Worm (Caenorhabditis elegans): Measurements from ENCODE around the gene fbxb-88.

The fbxb-88 gene

DNA sequence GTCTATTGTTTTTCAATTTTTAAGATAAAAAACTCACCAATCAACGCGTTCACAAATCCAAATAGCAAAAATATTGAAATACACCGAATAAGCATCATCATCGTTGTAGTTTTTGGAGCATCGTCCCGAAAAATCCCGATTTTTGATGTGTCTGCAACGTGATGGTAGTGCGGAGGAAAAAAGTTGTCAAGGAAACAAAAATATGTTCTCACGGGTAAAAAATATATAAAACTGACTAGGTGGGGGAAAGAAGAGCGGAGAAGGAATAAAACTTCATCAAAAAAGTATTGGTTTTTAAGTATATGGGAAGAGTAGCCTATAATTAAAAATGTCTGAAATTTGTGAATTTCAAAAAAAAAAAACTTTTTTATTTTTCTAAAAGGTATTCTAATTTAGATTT, 15.7 kb downstream of the fbxb-88 start, which contains the start of gene rig-6:
TSS of gene rig-6 (minus strand) at position 101 of the 400 bp plus-strand sequence.
- TF ChIP-seq cey-2 (tag; optimal IDR thresholded peaks at IDR 0.05; ENCODE audit: borderline replicate concordance, insufficient read depth) (no peak), ceh-62 (tag; optimal IDR thresholded peaks at IDR 0.05) (no peak), zfp-3 (GFP tag; conservative IDR thresholded peaks at IDR 0.05) (no peak), lin-29 (GFP tag; IDR thresholded peaks at IDR 0.05) (no peak), madf-9 (GFP tag; conservative IDR thresholded peaks at IDR 0.05) (no peak), aha-1 (tag) (no peak)

DNA sequence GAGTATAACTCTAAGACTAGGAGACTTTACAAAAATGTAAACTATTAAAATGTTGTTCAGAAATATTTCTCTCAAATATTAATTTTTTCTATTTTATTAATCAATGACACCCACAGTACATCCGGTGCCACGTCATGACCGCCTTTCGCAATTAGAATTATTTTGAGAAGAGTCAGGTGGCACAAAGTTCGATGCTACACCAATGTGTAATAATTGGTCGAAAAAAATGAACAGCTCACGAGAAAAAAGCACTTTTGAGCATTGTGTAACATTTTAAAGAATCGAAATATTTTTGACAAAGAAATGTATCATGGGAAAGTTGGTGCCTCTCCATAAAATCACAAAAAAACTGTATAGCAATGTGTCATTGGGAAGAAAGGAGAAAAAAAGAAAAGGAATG, 21.0 kb downstream of the fbxb-88 start:
- TF ChIP-seq Y5F2A.4 (GFP tag; optimal IDR thresholded peaks at IDR 0.05) (no peak), daf-16 (GFP tag; optimal IDR thresholded peaks at IDR 0.05) (peak in 1 of 2 experiments; percentile 18), daf-16 (tag; optimal IDR thresholded peaks at IDR 0.05) (no peak)

DNA sequence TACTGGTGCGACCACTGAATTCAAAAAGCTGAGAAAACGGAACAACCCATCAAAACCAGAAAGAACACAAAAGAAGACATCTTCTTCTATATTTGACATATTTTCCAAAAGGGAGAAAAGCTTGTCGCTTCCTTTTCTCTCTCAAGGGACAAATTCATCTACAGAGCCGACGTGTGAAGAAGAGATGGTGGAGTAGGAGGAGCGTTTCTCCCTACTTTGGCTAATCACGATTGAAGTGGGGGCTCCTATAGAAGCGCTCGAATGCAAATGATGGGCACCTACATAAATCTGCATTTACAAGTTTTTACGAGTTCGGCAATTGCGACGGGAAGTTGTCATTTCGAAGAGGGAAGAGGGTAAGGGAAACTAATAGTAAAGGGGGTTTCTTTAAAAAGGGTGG, 21.4 kb downstream of the fbxb-88 start:
- TF ChIP-seq php-3 (GFP tag; IDR thresholded peaks at IDR 0.05): no peak
- TF ChIP-seq nhr-237 (tag; optimal IDR thresholded peaks at IDR 0.05): no peak
- TF ChIP-seq lsy-2 (tag; optimal IDR thresholded peaks at IDR 0.05): peak in 1 of 2 experiments; percentile 16
- TF ChIP-seq unc-62 (GFP tag; optimal IDR thresholded peaks at IDR 0.05 in 1 of 2): peak in 1 of 2 experiments; percentile 81
- no peak for TF ChIP-seq unc-62 (tag; optimal IDR thresholded peaks at IDR 0.05)
- peak; percentile 35; the same call in 1 of the 2 replicates for TF ChIP-seq ceh-20 (GFP tag; IDR thresholded peaks at IDR 0.05)

DNA sequence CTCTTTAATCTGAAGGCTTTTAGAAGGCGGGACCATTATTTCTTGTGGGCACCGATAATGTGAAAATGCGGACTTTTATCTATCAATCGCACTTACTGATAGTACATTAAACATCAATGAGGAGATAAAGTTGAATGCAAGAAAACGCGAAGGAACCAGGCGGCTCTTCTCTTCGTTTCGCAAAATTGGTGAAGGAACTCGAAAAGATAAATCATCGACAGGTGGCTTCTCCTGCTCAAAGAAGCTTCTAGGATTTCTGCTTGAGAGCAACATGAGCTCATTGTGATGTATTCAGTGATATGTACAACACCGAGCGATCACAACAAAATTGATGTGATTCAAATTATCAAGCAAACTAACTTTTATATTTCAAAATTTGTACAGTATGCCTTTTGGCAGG, 21.9 kb downstream of the fbxb-88 start:
- TF ChIP-seq set-16 (GFP tag; IDR thresholded peaks at IDR 0.05) (no peak), mxl-2 (GFP tag; conservative IDR thresholded peaks at IDR 0.05) (no peak), nhr-102 (tag; optimal IDR thresholded peaks at IDR 0.05) (no peak), nhr-237 (tag; optimal IDR thresholded peaks at IDR 0.05) (no peak), nhr-11 (tag; optimal IDR thresholded peaks at IDR 0.05) (peak; percentile 36), ceh-32 (tag; optimal IDR thresholded peaks at IDR 0.05; ENCODE audit: poor library complexity) (no peak), unc-130 (GFP tag; optimal IDR thresholded peaks at IDR 0.05) (no peak), daf-16 (GFP tag; optimal IDR thresholded peaks at IDR 0.05) (peak in 1 of 2 experiments; percentile 58), daf-16 (tag; optimal IDR thresholded peaks at IDR 0.05) (no peak), F10B5.3 (tag; optimal IDR thresholded peaks at IDR 0.05) (no peak), lin-39 (tag; optimal IDR thresholded peaks at IDR 0.05) (no peak)

DNA sequence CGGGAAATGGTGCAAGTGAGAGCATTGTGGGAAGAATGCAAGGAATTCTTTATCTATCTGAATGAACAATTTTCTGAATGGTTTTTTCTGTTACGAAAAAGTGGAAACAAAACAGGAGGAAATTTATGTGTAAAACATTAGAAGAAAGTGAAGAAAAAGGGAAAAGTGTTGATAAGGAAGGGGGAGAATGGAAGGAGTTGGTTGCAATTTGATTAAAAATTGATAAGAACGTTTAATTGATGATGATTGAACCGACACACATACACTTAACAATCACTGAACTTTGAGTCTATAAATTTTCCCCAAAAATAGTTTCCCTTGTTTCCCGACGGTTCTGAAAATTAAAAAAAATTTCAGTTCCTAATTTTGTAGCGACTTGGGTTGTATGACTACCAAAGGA, 24.8 kb downstream of the fbxb-88 start:
- TF ChIP-seq nhr-6 (tag; optimal IDR thresholded peaks at IDR 0.05) (no peak), pqm-1 (tag; optimal IDR thresholded peaks at IDR 0.05) (peak; percentile 77), dmd-6 (GFP tag; IDR thresholded peaks at IDR 0.05) (peak; percentile 42; the same call in 1 of the 2 replicates), madf-9 (GFP tag; conservative IDR thresholded peaks at IDR 0.05) (no peak), daf-16 (GFP tag; optimal IDR thresholded peaks at IDR 0.05) (no peak), daf-16 (tag; optimal IDR thresholded peaks at IDR 0.05) (peak; percentile 49), unc-62 (GFP tag; optimal IDR thresholded peaks at IDR 0.05 in 1 of 2) (no peak), unc-62 (tag; optimal IDR thresholded peaks at IDR 0.05) (no peak), nhr-28 (tag; optimal IDR thresholded peaks at IDR 0.05) (peak; percentile 66), hlh-11 (tag; optimal IDR thresholded peaks at IDR 0.05) (peak; percentile 29), dve-1 (tag; optimal IDR thresholded peaks at IDR 0.05; ENCODE audit: insufficient read depth) (peak; percentile 1), daf-12 (tag; optimal IDR thresholded peaks at IDR 0.05) (no peak), hmg-1.1 (GFP tag; IDR thresholded peaks at IDR 0.05) (no peak), mdt-29 (GFP tag; IDR thresholded peaks at IDR 0.05) (no peak), spr-3 (GFP tag; optimal IDR thresholded peaks at IDR 0.05) (no peak), lin-15B (tag; optimal IDR thresholded peaks at IDR 0.05) (no peak), php-3 (GFP tag; IDR thresholded peaks at IDR 0.05) (peak; percentile 64; the same call in 1 of the 2 replicates)
